Fruit fly (Drosophila melanogaster): Measurements from ENCODE around the gene CG7768.

The CG7768 gene

DNA sequence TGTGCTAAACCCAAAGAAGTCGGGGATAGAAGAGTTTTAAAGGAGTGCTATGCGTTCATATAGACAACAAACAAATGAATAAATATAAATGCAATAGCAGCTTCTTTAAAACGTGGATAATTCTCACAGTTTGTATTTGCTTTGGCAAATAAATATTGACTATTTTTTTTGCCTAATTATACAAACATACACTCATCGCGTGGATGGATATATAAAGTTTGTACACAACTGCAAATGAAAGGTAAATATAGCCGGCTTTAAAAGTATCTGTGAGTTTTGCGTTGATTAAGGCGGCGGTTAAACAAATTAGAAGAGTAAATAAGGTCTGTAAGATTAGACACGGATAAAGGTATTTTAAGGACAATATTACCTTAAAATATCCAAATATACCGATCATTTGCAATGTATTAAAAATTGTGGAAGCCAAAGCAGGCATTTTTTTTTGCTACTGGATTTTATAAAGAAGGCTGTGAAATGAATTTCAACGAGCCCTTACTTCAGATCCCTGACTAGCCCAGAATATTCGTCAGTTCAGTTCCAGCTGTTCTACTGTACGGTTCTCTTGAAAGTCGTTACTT, at the start of gene CG7768:
CG7768 (plus strand) TSS at position 528 of the 578 bp plus-strand sequence.
- TF ChIP-seq CG33017 (tag; optimal IDR thresholded peaks at IDR 0.05) (peak; percentile 92), Mnt (GFP tag; optimal IDR thresholded peaks at IDR 0.05) (peak; percentile 77), cnc (optimal IDR thresholded peaks at IDR 0.05) (no peak), CG11617 (GFP tag; optimal IDR thresholded peaks at IDR 0.05) (peak; percentile 90), CG1620 (GFP tag; optimal IDR thresholded peaks at IDR 0.05) (peak; percentile 97), CG7101 (tag; optimal IDR thresholded peaks at IDR 0.05) (peak; percentile 96), Crg-1 (GFP tag; optimal IDR thresholded peaks at IDR 0.05) (peak; percentile 99), tj (GFP tag; optimal IDR thresholded peaks at IDR 0.05) (peak; percentile 34), CG12768 (GFP tag; optimal IDR thresholded peaks at IDR 0.05) (peak; percentile 94), Hr96 (GFP tag; optimal IDR thresholded peaks at IDR 0.05) (peak; percentile 76), bab1 (GFP tag; optimal IDR thresholded peaks at IDR 0.05) (peak; percentile 1), CG5204 (GFP tag; optimal IDR thresholded peaks at IDR 0.05) (peak; percentile 76), toe (GFP tag; optimal IDR thresholded peaks at IDR 0.05) (peak; percentile 90), kay (GFP tag; ENCODE audit: borderline replicate concordance) (peak; percentile 97), pad (GFP tag; optimal IDR thresholded peaks at IDR 0.05) (peak; percentile 82), cic (GFP tag; optimal IDR thresholded peaks at IDR 0.05) (peak; percentile 92), Clk (GFP tag; optimal IDR thresholded peaks at IDR 0.05) (peak; percentile 85), CG7045 (GFP tag; optimal IDR thresholded peaks at IDR 0.05) (peak; percentile 97), ovo (GFP tag; optimal IDR thresholded peaks at IDR 0.05) (peak; percentile 99), CG14711 (tag; optimal IDR thresholded peaks at IDR 0.05) (peak; percentile 85)

DNA sequence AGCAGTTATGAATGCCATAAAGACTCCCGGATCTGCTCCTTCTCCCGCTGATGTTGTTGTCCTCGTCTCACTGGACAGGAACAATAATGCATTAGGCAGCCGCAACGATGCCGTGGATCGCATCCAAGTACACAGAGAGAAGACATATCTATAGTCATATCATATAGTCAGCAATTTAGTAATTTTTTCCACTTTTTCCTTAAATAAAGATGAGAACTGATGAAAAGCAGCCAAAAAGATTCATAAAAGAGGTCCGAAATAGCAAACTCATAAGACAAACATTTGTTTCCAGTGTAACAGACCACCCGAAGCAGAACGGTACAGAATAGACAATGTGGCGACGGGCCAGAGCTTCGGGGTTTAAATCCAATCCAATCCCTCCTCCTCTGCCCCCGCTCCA, 47.5 kb upstream of the CG7768 start:
- no peak for TF ChIP-seq CG7045 (GFP tag; optimal IDR thresholded peaks at IDR 0.05)
- TF ChIP-seq CG14711 (tag; optimal IDR thresholded peaks at IDR 0.05), result no peak
- TF ChIP-seq CG33017 (tag; optimal IDR thresholded peaks at IDR 0.05), result no peak
- no peak for TF ChIP-seq toe (GFP tag; optimal IDR thresholded peaks at IDR 0.05)
- TF ChIP-seq pad (GFP tag; optimal IDR thresholded peaks at IDR 0.05), result no peak
- no peak for TF ChIP-seq ovo (GFP tag; optimal IDR thresholded peaks at IDR 0.05)
- no peak for TF ChIP-seq cnc (optimal IDR thresholded peaks at IDR 0.05)
- TF ChIP-seq Hr96 (GFP tag; optimal IDR thresholded peaks at IDR 0.05), result no peak
- TF ChIP-seq CG12768 (GFP tag; optimal IDR thresholded peaks at IDR 0.05), result no peak

DNA sequence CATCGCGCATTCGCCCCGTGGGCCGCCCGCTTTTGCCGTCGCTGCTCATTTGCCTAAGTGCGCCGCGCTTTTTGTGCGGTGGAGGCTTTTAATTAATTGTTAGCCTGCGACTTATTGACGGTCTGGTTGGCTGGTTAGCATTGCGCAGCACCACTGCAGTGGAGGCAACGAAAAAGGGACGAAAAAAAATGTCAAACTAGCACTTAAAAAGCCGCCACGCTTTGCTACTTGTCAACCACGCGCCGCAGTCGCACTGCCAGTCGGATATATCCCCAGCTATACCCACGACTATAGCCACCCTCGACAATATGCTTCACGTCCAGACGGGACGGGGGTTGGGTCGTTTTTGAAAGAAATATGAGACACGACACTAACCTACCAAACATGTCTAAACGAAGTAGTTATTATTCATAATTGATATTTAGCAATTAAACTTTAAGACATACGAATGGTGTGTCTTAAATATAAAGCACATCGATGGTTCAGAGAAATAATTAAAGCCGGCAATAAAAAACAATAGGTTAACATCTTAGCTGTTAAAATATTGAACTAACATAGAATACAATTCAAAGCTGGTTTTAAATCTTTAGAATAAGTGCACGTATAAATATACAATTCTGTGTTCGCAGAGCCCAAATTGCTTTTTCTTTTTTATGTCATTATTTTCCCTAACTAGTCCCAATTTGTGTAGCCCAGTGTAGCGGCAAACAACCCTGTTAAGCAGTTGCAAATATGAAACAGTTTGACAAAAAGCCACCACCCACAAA, 45.6 kb upstream of the CG7768 start:
- TF ChIP-seq Mnt (GFP tag; optimal IDR thresholded peaks at IDR 0.05) (no peak), toe (GFP tag; optimal IDR thresholded peaks at IDR 0.05) (no peak), pad (GFP tag; optimal IDR thresholded peaks at IDR 0.05) (no peak), CG12768 (GFP tag; optimal IDR thresholded peaks at IDR 0.05) (no peak), ovo (GFP tag; optimal IDR thresholded peaks at IDR 0.05) (no peak), CG7101 (tag; optimal IDR thresholded peaks at IDR 0.05) (no peak), Crg-1 (GFP tag; optimal IDR thresholded peaks at IDR 0.05) (no peak), CG14711 (tag; optimal IDR thresholded peaks at IDR 0.05) (no peak), bab1 (GFP tag; optimal IDR thresholded peaks at IDR 0.05) (no peak), cnc (optimal IDR thresholded peaks at IDR 0.05) (no peak), CG7045 (GFP tag; optimal IDR thresholded peaks at IDR 0.05) (no peak), CG33017 (tag; optimal IDR thresholded peaks at IDR 0.05) (no peak), cic (GFP tag; optimal IDR thresholded peaks at IDR 0.05) (no peak), Clk (GFP tag; optimal IDR thresholded peaks at IDR 0.05) (no peak), kay (GFP tag; ENCODE audit: borderline replicate concordance) (no peak), CG11617 (GFP tag; optimal IDR thresholded peaks at IDR 0.05) (no peak), tj (GFP tag; optimal IDR thresholded peaks at IDR 0.05) (no peak)

DNA sequence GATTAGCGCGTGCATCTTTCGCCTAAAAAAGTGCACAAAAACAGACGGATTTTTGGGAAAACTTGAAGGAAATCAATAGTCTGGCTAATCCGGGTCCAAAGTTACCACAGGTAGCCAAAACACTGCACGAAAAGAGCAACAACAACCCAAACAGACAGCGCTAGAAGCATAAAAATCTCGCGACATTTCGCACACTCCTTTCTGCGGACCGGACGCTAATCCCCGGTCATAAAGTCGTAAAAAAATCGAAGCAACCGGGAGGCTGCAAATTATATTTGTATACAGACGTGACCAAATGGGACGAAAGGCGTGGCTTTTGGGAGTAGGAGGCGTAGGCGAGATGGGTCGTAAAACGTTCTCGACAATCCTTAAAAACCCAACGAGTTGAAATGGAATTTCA, 44.7 kb upstream of the CG7768 start:
- no peak for TF ChIP-seq bab1 (GFP tag; optimal IDR thresholded peaks at IDR 0.05)
- no peak for TF ChIP-seq CG7045 (GFP tag; optimal IDR thresholded peaks at IDR 0.05)
- no peak for TF ChIP-seq CG7101 (tag; optimal IDR thresholded peaks at IDR 0.05)
- no peak for TF ChIP-seq cic (GFP tag; optimal IDR thresholded peaks at IDR 0.05)
- no peak for TF ChIP-seq Crg-1 (GFP tag; optimal IDR thresholded peaks at IDR 0.05)
- TF ChIP-seq cnc (optimal IDR thresholded peaks at IDR 0.05), result no peak
- no peak for TF ChIP-seq CG14711 (tag; optimal IDR thresholded peaks at IDR 0.05)
- TF ChIP-seq kay (GFP tag; ENCODE audit: borderline replicate concordance), result no peak
- no peak for TF ChIP-seq Mnt (GFP tag; optimal IDR thresholded peaks at IDR 0.05)
- TF ChIP-seq toe (GFP tag; optimal IDR thresholded peaks at IDR 0.05), result no peak
- TF ChIP-seq ovo (GFP tag; optimal IDR thresholded peaks at IDR 0.05), result no peak
- no peak for TF ChIP-seq CG5204 (GFP tag; optimal IDR thresholded peaks at IDR 0.05)
- no peak for TF ChIP-seq CG1620 (GFP tag; optimal IDR thresholded peaks at IDR 0.05)
- TF ChIP-seq tj (GFP tag; optimal IDR thresholded peaks at IDR 0.05), result no peak

DNA sequence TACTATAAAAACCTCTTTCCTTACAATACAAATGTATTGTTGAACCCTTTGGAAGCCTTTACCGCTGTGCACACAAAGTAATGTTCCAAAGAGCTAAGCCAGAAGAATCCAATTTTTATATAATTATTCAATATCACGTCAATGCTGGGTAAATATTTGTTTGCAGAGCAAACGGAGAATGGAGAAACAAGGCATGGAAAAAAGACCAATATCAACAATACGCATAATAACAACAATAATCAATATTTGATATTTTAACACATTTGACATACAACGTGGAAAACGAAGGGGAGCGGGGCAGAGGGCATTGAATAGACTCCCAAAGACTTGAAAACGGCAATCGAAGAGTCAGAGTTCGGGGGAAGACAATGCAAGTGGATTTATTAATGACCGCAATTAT, 43.8 kb upstream of the CG7768 start:
- TF ChIP-seq CG5204 (GFP tag; optimal IDR thresholded peaks at IDR 0.05), result peak; percentile 3
- TF ChIP-seq Mnt (GFP tag; optimal IDR thresholded peaks at IDR 0.05), result no peak
- no peak for TF ChIP-seq CG7045 (GFP tag; optimal IDR thresholded peaks at IDR 0.05)
- peak; percentile 28 for TF ChIP-seq CG7101 (tag; optimal IDR thresholded peaks at IDR 0.05)
- no peak for TF ChIP-seq tj (GFP tag; optimal IDR thresholded peaks at IDR 0.05)
- no peak for TF ChIP-seq CG33017 (tag; optimal IDR thresholded peaks at IDR 0.05)

Measured in whole organism, adult.